Worm (Caenorhabditis elegans) whole organism, young adult: ENCODE measurements around the gene rfth-1.
A peak's percentile ranks its signal among the peaks of the same experiment; 100 is the strongest.

Source experiments
- B0336.3 ChIP-seq: fragments of 200-800 bp; sonication (Bioruptor generic); IDR thresholded peaks from 2 replicates; pipeline ENCODE4 v1.3.6; 2022; ENCODE audit warnings: missing genetic modification characterization, missing compliant biosample characterization
- F23B12.7 ChIP-seq: sonication (generic microtip); optimal IDR thresholded peaks from 2 replicates; lab custom pipeline; 2017; ENCODE audit warnings: missing genetic modification characterization, mild to moderate bottlenecking, missing compliant biosample characterization, antibody characterized with exemption, moderate library complexity; ENCODE audit not compliant: insufficient read depth
- F33H1.4 ChIP-seq: fragments of 200-800 bp; sonication (Bioruptor generic); IDR thresholded peaks from 2 replicates; pipeline ENCODE4 v1.3.6; 2022; ENCODE audit warnings: missing genetic modification reagents, missing genetic modification characterization, missing compliant biosample characterization
- F39B2.1 ChIP-seq: fragments of 200-800 bp; sonication (Bioruptor generic); IDR thresholded peaks from 2 replicates; pipeline ENCODE4 v1.3.6; 2022; ENCODE audit warnings: missing genetic modification reagents, missing genetic modification characterization, missing compliant biosample characterization
- F52B5.7 ChIP-seq: sonication (generic microtip); optimal IDR thresholded peaks from 2 replicates; lab custom pipeline; 2016; ENCODE audit warnings: mild to moderate bottlenecking, missing genetic modification characterization, missing compliant biosample characterization
- F55B11.4 ChIP-seq: sonication (generic microtip); optimal IDR thresholded peaks from 2 replicates; lab custom pipeline; 2016; ENCODE audit warnings: missing compliant biosample characterization, missing genetic modification characterization, borderline replicate concordance; ENCODE audit not compliant: insufficient read depth
- Y53G8AR.9 ChIP-seq: fragments of 200-800 bp; sonication (Bioruptor generic); conservative IDR thresholded peaks from 2 replicates; pipeline ENCODE4 v1.3.6; 2022; ENCODE audit warnings: missing genetic modification reagents, missing genetic modification characterization, missing compliant biosample characterization
- Y56A3A.18 ChIP-seq: fragments of 200-800 bp; sonication (Bioruptor generic); IDR thresholded peaks from 2 replicates; pipeline ENCODE4 v1.3.6; 2022; ENCODE audit warnings: missing genetic modification reagents, missing genetic modification characterization, missing compliant biosample characterization
- aptf-3 ChIP-seq: fragments of 200-800 bp; sonication (Bioruptor generic); IDR thresholded peaks from 2 replicates; pipeline ENCODE4 v1.3.6; 2022; ENCODE audit warnings: missing genetic modification characterization, missing compliant biosample characterization
- athp-1 ChIP-seq: sonication (generic microtip); optimal IDR thresholded peaks from 2 replicates; lab custom pipeline; 2017; ENCODE audit warnings: mild to moderate bottlenecking, missing genetic modification characterization, missing compliant biosample characterization
- attf-6 ChIP-seq: fragments of 200-800 bp; sonication (Bioruptor generic); IDR thresholded peaks from 2 replicates; pipeline ENCODE4 v1.3.6; 2022; ENCODE audit warnings: missing genetic modification reagents, missing genetic modification characterization, missing compliant biosample characterization
- bed-1 ChIP-seq: fragments of 200-800 bp; sonication (Bioruptor generic); IDR thresholded peaks from 2 replicates; pipeline ENCODE4 v1.3.6; 2022; ENCODE audit warnings: missing genetic modification reagents, missing genetic modification characterization, missing compliant biosample characterization
- cebp-1 ChIP-seq, 2 experiments: fragments of 200-800 bp in 1 of 2; sonication (Bioruptor generic) in 1 of 2; sonication (generic microtip) in 1 of 2; IDR thresholded peaks in 1 of 2; optimal IDR thresholded peaks in 1 of 2; 2 replicates each; pipeline versions ENCODE4 v1.3.6 to Lab custom; 2017 to 2022; ENCODE audit warnings: missing compliant biosample characterization in 2 of 2, missing genetic modification characterization in 2 of 2, mild to moderate bottlenecking in 1 of 2, missing genetic modification reagents in 1 of 2, moderate library complexity in 1 of 2
- ceh-40 ChIP-seq: fragments of 200-800 bp; sonication (Bioruptor generic); IDR thresholded peaks from 2 replicates; pipeline ENCODE4 v1.3.6; 2022; ENCODE audit warnings: missing genetic modification characterization, missing compliant biosample characterization
- ceh-91 ChIP-seq: fragments of 200-800 bp; sonication (Bioruptor generic); IDR thresholded peaks from 2 replicates; pipeline ENCODE4 v1.3.6; 2022; ENCODE audit warnings: missing genetic modification reagents, missing genetic modification characterization, missing compliant biosample characterization
- chd-7 ChIP-seq: sonication (generic microtip); optimal IDR thresholded peaks from 2 replicates; lab custom pipeline; 2016; ENCODE audit warnings: mild to moderate bottlenecking, missing genetic modification characterization, moderate library complexity, missing compliant biosample characterization
- die-1 ChIP-seq: sonication (generic microtip); optimal IDR thresholded peaks from 2 replicates; lab custom pipeline; 2016; ENCODE audit warnings: missing genotype, mild to moderate bottlenecking, missing genetic modification characterization, missing compliant biosample characterization
- dox-1 ChIP-seq: fragments of 200-800 bp; sonication (Bioruptor generic); IDR thresholded peaks from 2 replicates; pipeline ENCODE4 v1.3.6; 2022; ENCODE audit warnings: missing genetic modification reagents, missing genetic modification characterization, missing compliant biosample characterization
- egl-18 ChIP-seq: fragments of 200-800 bp; sonication (Bioruptor generic); IDR thresholded peaks from 2 replicates; pipeline ENCODE4 v1.3.6; 2022; ENCODE audit warnings: missing genetic modification reagents, missing genetic modification characterization, missing compliant biosample characterization
- ets-4 ChIP-seq: fragments of 200-800 bp; sonication (Bioruptor generic); optimal IDR thresholded peaks from 2 replicates; lab custom pipeline; 2018; ENCODE audit warnings: mild to moderate bottlenecking, missing genetic modification characterization, missing compliant biosample characterization
- hlh-26 ChIP-seq: fragments of 200-800 bp; sonication (Bioruptor generic); conservative IDR thresholded peaks from 2 replicates; pipeline ENCODE4 v1.3.6; 2022; ENCODE audit warnings: missing genetic modification reagents, missing genetic modification characterization, missing compliant biosample characterization
- hmg-1.2 ChIP-seq: fragments of 200-800 bp; sonication (Bioruptor generic); IDR thresholded peaks from 2 replicates; pipeline ENCODE4 v1.3.6; 2022; ENCODE audit warnings: missing genetic modification reagents, missing genetic modification characterization, missing compliant biosample characterization
- hsf-1 ChIP-seq: fragments of 200-800 bp; sonication (Bioruptor generic); IDR thresholded peaks from 2 replicates; pipeline ENCODE4 v1.3.6; 2022; ENCODE audit warnings: missing genetic modification reagents, missing genetic modification characterization, missing compliant biosample characterization
- lag-1 ChIP-seq: fragments of 200-800 bp; sonication (Bioruptor generic); IDR thresholded peaks from 2 replicates; pipeline ENCODE4 v1.3.6; 2022; ENCODE audit warnings: missing genetic modification reagents, missing genetic modification characterization, missing compliant biosample characterization
- let-526 ChIP-seq: fragments of 200-800 bp; sonication (Bioruptor generic); IDR thresholded peaks from 2 replicates; pipeline ENCODE4 v1.3.6; 2022; ENCODE audit warnings: missing genetic modification reagents, missing genetic modification characterization, missing compliant biosample characterization
- let-607 ChIP-seq, 2 experiments: fragments of 200-800 bp in 1 of 2; sonication (Bioruptor generic) in 1 of 2; sonication (generic microtip) in 1 of 2; optimal IDR thresholded peaks; 2 replicates each; lab custom pipeline; 2016 to 2018; ENCODE audit warnings: mild to moderate bottlenecking in 2 of 2, missing compliant biosample characterization in 2 of 2, missing genetic modification characterization in 2 of 2, moderate library complexity in 2 of 2, missing genotype in 1 of 2
- lir-1 ChIP-seq: fragments of 200-800 bp; sonication (Bioruptor generic); conservative IDR thresholded peaks from 2 replicates; pipeline ENCODE4 v1.3.6; 2022; ENCODE audit warnings: missing genetic modification reagents, missing genetic modification characterization, missing compliant biosample characterization
- madf-10 ChIP-seq: sonication (generic microtip); optimal IDR thresholded peaks from 2 replicates; lab custom pipeline; 2016; ENCODE audit warnings: mild to moderate bottlenecking, missing genetic modification characterization, missing compliant biosample characterization
- madf-3 ChIP-seq: fragments of 200-800 bp; sonication (Bioruptor generic); IDR thresholded peaks from 2 replicates; pipeline ENCODE4 v1.3.6; 2022; ENCODE audit warnings: missing genetic modification reagents, missing genetic modification characterization, missing compliant biosample characterization
- mes-4 ChIP-seq: sonication (generic microtip); optimal IDR thresholded peaks from 2 replicates; lab custom pipeline; 2016; ENCODE audit warnings: missing genotype, missing genetic modification characterization, missing compliant biosample characterization
- mxl-1 ChIP-seq: sonication (generic microtip); optimal IDR thresholded peaks from 2 replicates; lab custom pipeline; 2016; ENCODE audit warnings: missing genetic modification characterization, missing compliant biosample characterization
- nhr-120 ChIP-seq: fragments of 200-800 bp; sonication (Bioruptor generic); IDR thresholded peaks from 2 replicates; pipeline ENCODE4 v1.3.6; 2022; ENCODE audit warnings: missing genetic modification characterization, missing compliant biosample characterization
- nhr-179 ChIP-seq: sonication (generic microtip); optimal IDR thresholded peaks from 2 replicates; lab custom pipeline; 2016; ENCODE audit warnings: mild to moderate bottlenecking, missing genetic modification characterization, missing compliant biosample characterization
- nhr-90 ChIP-seq: sonication (generic microtip); optimal IDR thresholded peaks from 2 replicates; lab custom pipeline; 2016; ENCODE audit warnings: missing genotype, mild to moderate bottlenecking, missing genetic modification characterization, missing compliant biosample characterization
- pbrm-1 ChIP-seq: fragments of 200-800 bp; sonication (Bioruptor generic); IDR thresholded peaks from 2 replicates; pipeline ENCODE4 v1.3.6; 2022; ENCODE audit warnings: missing genetic modification reagents, missing genetic modification characterization, missing compliant biosample characterization
- rec-8 ChIP-seq, 2 experiments: sonication (generic microtip); optimal IDR thresholded peaks; 2 replicates each; lab custom pipeline; 2016; ENCODE audit warnings: mild to moderate bottlenecking in 2 of 2, missing genetic modification characterization in 2 of 2, missing genetic modification reagents in 2 of 2, missing genotype in 2 of 2, missing biosample characterization in 1 of 2, missing compliant biosample characterization in 1 of 2, moderate library complexity in 1 of 2
- repo-1 ChIP-seq: sonication (generic microtip); optimal IDR thresholded peaks from 2 replicates; lab custom pipeline; 2017; ENCODE audit warnings: mild to moderate bottlenecking, missing genetic modification characterization, missing compliant biosample characterization
- snpc-1.1 ChIP-seq: sonication (generic microtip); optimal IDR thresholded peaks from 2 replicates; lab custom pipeline; 2017; ENCODE audit warnings: missing genetic modification characterization, mild to moderate bottlenecking, missing compliant biosample characterization, antibody characterized with exemption, moderate library complexity, missing genotype, missing genetic modification reagents; ENCODE audit not compliant: insufficient read depth
- sptf-2 ChIP-seq: fragments of 200-800 bp; sonication (Bioruptor generic); optimal IDR thresholded peaks from 2 replicates; lab custom pipeline; 2018; ENCODE audit warnings: mild to moderate bottlenecking, missing genetic modification characterization, missing compliant biosample characterization
- tbp1 ChIP-seq: fragments of 200-800 bp; sonication (Bioruptor generic); optimal IDR thresholded peaks from 2 replicates; lab custom pipeline; 2018; ENCODE audit warnings: mild to moderate bottlenecking, missing genetic modification characterization, missing compliant biosample characterization
- unc-130 ChIP-seq: sonication (generic microtip); optimal IDR thresholded peaks from 2 replicates; lab custom pipeline; 2016; ENCODE audit warnings: missing genetic modification reagents, missing genetic modification characterization, missing compliant biosample characterization
- unc-62 ChIP-seq: fragments of 150-350 bp; optimal IDR thresholded peaks from 2 replicates; lab custom pipeline; 2014; ENCODE audit warnings: missing biosample characterization, missing genetic modification reagents, missing genetic modification characterization
- xnd-1 ChIP-seq: sonication (generic microtip); optimal IDR thresholded peaks from 2 replicates; lab custom pipeline; 2016; ENCODE audit warnings: missing genotype, missing genetic modification reagents, missing genetic modification characterization, missing compliant biosample characterization
- zfh-2 ChIP-seq: fragments of 200-800 bp; sonication (Bioruptor generic); conservative IDR thresholded peaks from 2 replicates; pipeline ENCODE4 v1.3.6; 2022; ENCODE audit warnings: missing genetic modification reagents, missing genetic modification characterization, missing compliant biosample characterization
- zim-3 ChIP-seq: sonication (generic microtip); optimal IDR thresholded peaks from 2 replicates; lab custom pipeline; 2017; ENCODE audit warnings: mild to moderate bottlenecking, missing genetic modification characterization, moderate library complexity, missing compliant biosample characterization
- ztf-25 ChIP-seq: fragments of 200-800 bp; sonication (Bioruptor generic); IDR thresholded peaks from 2 replicates; pipeline ENCODE4 v1.3.6; 2022; ENCODE audit warnings: missing genetic modification reagents, missing genetic modification characterization, missing compliant biosample characterization
- ztf-26 ChIP-seq: sonication (generic microtip); optimal IDR thresholded peaks from 2 replicates; lab custom pipeline; 2017; ENCODE audit warnings: missing genetic modification characterization, missing compliant biosample characterization
- ztf-28 ChIP-seq: fragments of 200-800 bp; sonication (Bioruptor generic); IDR thresholded peaks from 2 replicates; pipeline ENCODE4 v1.3.6; 2022; ENCODE audit warnings: missing genetic modification reagents, missing genetic modification characterization, missing compliant biosample characterization
- ztf-6 ChIP-seq: fragments of 200-800 bp; sonication (Bioruptor generic); IDR thresholded peaks from 2 replicates; pipeline ENCODE4 v1.3.6; 2022; ENCODE audit warnings: missing genetic modification reagents, missing genetic modification characterization, missing compliant biosample characterization

rfth-1 gene

DNA sequence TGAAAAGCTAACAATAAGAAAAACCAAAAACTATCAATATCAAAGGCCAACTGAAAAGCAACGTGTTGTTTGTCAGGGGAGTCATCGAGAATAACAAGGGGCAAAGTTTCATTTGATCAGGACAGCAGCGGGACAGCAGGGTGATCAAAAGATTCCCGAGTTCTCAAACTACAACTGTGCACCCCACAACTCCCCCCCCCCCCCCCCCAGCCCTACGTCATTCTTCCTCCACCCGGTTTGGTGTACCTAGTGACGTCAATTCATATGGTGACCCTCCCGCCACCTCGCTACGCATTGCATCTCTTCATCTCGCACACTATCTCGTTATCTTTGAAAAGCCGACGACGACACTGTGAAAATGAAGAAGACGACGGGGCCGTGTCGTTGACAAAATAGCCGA lies 37.3 kb downstream of the rfth-1 start:
- TF ChIP-seq egl-18 (GFP tag; lab: Robert Waterston, UW) = no peak
- no peak for TF ChIP-seq let-607 (tag; optimal IDR thresholded peaks at IDR 0.05; lab: Kevin White, UChicago)
- TF ChIP-seq ztf-25 = no peak
- no peak for TF ChIP-seq ets-4 (GFP tag; lab: Kevin White, UChicago)
- no peak for TF ChIP-seq rec-8 (tag; optimal IDR thresholded peaks at IDR 0.05; lab: Kevin White, UChicago)
- TF ChIP-seq athp-1 (tag; lab: Kevin White, UChicago) = peak; percentile 45
- TF ChIP-seq F52B5.7 (tag; lab: Kevin White, UChicago) = peak; percentile 56
- TF ChIP-seq unc-130 (GFP tag; lab: Kevin White, UChicago) = no peak
- TF ChIP-seq dox-1 (GFP tag; lab: Robert Waterston, UW) = peak; percentile 51; the same call in 1 of the 2 replicates
- TF ChIP-seq unc-62 (GFP tag; lab: Kevin White, UChicago) = no peak
- TF ChIP-seq F23B12.7 (tag; lab: Kevin White, UChicago) = no peak
- TF ChIP-seq snpc-1.1 = no peak
- TF ChIP-seq mes-4 (tag; lab: Kevin White, UChicago) = no peak
- no peak for TF ChIP-seq nhr-90 (tag; lab: Kevin White, UChicago)
- no peak for TF ChIP-seq bed-1 (GFP tag; lab: Robert Waterston, UW)
- no peak for TF ChIP-seq sptf-2 (GFP tag; lab: Kevin White, UChicago)
- no peak for TF ChIP-seq hmg-1.2 (GFP tag; lab: Robert Waterston, UW)
- TF ChIP-seq madf-3 (GFP tag; lab: Robert Waterston, UW) = no peak
- no peak for TF ChIP-seq xnd-1 (tag; lab: Kevin White, UChicago)
- TF ChIP-seq zfh-2 (GFP tag; lab: Robert Waterston, UW) = peak; percentile 79
- TF ChIP-seq madf-10 (tag; lab: Kevin White, UChicago) = no peak
- TF ChIP-seq zim-3 (tag; lab: Kevin White, UChicago) = no peak
- no peak for TF ChIP-seq hsf-1
- no peak for TF ChIP-seq die-1 (tag; lab: Kevin White, UChicago)
- TF ChIP-seq chd-7 = peak; percentile 30
- TF ChIP-seq F33H1.4 (GFP tag; lab: Robert Waterston, UW) = no peak
- no peak for TF ChIP-seq hlh-26 (GFP tag; lab: Robert Waterston, UW)
- TF ChIP-seq mxl-1 = no peak
- no peak for TF ChIP-seq Y56A3A.18 (GFP tag; lab: Robert Waterston, UW)
- TF ChIP-seq ztf-28 (GFP tag; lab: Robert Waterston, UW) = no peak
- TF ChIP-seq F55B11.4 (tag; lab: Kevin White, UChicago) = no peak
- no peak for TF ChIP-seq nhr-179 (tag; lab: Kevin White, UChicago)
- no peak for TF ChIP-seq attf-6 (GFP tag; lab: Robert Waterston, UW)
- TF ChIP-seq lag-1 = no peak
- TF ChIP-seq aptf-3 (GFP tag; lab: Robert Waterston, UW) = no peak
- TF ChIP-seq Y53G8AR.9 (GFP tag; lab: Robert Waterston, UW) = no peak
- TF ChIP-seq nhr-120 (GFP tag; lab: Robert Waterston, UW) = no peak
- no peak for TF ChIP-seq ztf-6 (GFP tag; lab: Robert Waterston, UW)
- TF ChIP-seq F39B2.1 (GFP tag; lab: Robert Waterston, UW) = no peak
- no peak for TF ChIP-seq repo-1 (tag; lab: Kevin White, UChicago)
- no peak for TF ChIP-seq let-526 (GFP tag; lab: Robert Waterston, UW)
- peak; percentile 64 for TF ChIP-seq B0336.3 (GFP tag; lab: Robert Waterston, UW)
- TF ChIP-seq pbrm-1 (GFP tag; lab: Robert Waterston, UW) = no peak
- no peak for TF ChIP-seq ceh-40 (GFP tag; lab: Robert Waterston, UW)
- no peak for TF ChIP-seq tbp1
- no peak for TF ChIP-seq lir-1
- peak; percentile 50 for TF ChIP-seq ztf-26
- no peak for TF ChIP-seq ceh-91 (GFP tag; lab: Robert Waterston, UW)
- TF ChIP-seq cebp-1 (GFP tag; IDR thresholded peaks at IDR 0.05; lab: Robert Waterston, UW) = no peak; the same call in 1 of the 2 replicates
- TF ChIP-seq cebp-1 (tag; optimal IDR thresholded peaks at IDR 0.05; lab: Kevin White, UChicago) = peak; percentile 66
